Fruit fly (Drosophila melanogaster) whole organism: ENCODE measurements around the gene CG33493.

ENCODE experiments used
- CG8478 ChIP-seq: fragments of >200 bp; optimal IDR thresholded peaks from 2 replicates; lab custom pipeline; 2018; ENCODE audit warnings: inconsistent platforms
- Dll ChIP-seq: fragments of >200 bp; optimal IDR thresholded peaks from 2 replicates; lab custom pipeline; 2017
- EcR ChIP-seq, 2 experiments: fragments of >200 bp; optimal IDR thresholded peaks; 2 replicates each; lab custom pipeline; 2017; ENCODE audit warnings: missing biosample characterization in 2 of 2, missing genetic modification characterization in 2 of 2, missing genetic modification reagents in 2 of 2
- pan ChIP-seq: fragments of >200 bp; optimal IDR thresholded peaks from 2 replicates; lab custom pipeline; 2017
- psq ChIP-seq: fragments of >200 bp; optimal IDR thresholded peaks from 2 replicates; lab custom pipeline; 2017
- usp ChIP-seq: fragments of >200 bp; optimal IDR thresholded peaks from 2 replicates; lab custom pipeline; 2017; ENCODE audit warnings: missing biosample characterization, missing genetic modification characterization, mixed read lengths

Gene CG33493

dm6 chr3L:10692459-10693217, at the start of gene CG33493:
Gene CG33493, minus strand, starts transcription at chr3L:10693167.
- TF ChIP-seq pan (no peak), EcR (GFP tag; optimal IDR thresholded peaks at IDR 0.05; lab: Kevin White, UChicago) (no peak), usp (GFP tag; lab: Kevin White, UChicago) (no peak), CG8478 (lab: Kevin White, UChicago) (no peak), psq (lab: Kevin White, UChicago) (no peak), Dll (lab: Kevin White, UChicago) (no peak)

dm6 chr3L:10742225-10742624, 49.3 kb upstream of the CG33493 start:
- no peak for TF ChIP-seq EcR (GFP tag; optimal IDR thresholded peaks at IDR 0.05; lab: Kevin White, UChicago)
- TF ChIP-seq CG8478 (lab: Kevin White, UChicago): no peak
- TF ChIP-seq psq (lab: Kevin White, UChicago): no peak
- no peak for TF ChIP-seq usp (GFP tag; lab: Kevin White, UChicago)
- TF ChIP-seq Dll (lab: Kevin White, UChicago): no peak
- no peak for TF ChIP-seq pan

DNA sequence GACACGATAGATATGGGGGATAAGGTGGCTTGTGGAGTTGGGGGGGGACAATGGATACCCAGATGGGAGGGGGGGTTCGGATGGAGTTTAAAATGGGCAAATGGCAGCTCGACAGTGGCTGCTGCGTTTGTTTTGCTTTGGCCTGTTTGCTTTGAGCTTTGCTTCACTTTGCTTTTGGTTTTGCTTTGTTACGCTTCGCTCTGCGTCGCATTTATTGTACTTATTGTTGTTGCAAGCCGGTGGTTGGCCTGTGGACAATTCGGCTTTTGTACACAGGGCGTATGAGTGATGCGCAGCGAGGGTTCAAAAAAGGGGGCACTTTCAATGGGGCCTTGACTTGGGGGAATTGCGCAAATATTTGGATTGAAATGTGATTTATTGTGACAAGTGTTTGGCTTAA, 48.2 kb upstream of the CG33493 start:
- TF ChIP-seq usp (GFP tag; lab: Kevin White, UChicago): no peak
- TF ChIP-seq EcR (GFP tag; optimal IDR thresholded peaks at IDR 0.05; lab: Kevin White, UChicago): peak in 1 of 2 experiments; percentile 20

DNA sequence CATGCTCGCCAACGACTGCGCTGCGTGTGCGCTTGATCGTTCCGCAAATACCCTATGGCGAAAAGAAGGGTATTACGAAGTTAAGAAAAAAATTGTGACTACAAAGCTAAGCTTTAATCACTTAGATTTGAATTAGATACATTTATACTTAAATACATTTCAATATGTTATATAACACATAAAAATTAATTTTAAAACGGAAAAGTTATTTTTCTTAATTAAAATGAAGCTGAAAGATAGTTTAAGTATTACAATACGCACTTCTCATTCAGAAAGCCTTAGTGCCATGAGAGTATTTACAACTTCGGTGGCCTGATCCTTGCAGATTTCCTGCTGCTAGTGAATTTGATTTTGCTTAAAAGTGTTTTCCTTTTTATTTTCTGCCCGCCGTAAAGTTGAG, 47.7 kb upstream of the CG33493 start:
- TF ChIP-seq Dll (lab: Kevin White, UChicago) (no peak), CG8478 (lab: Kevin White, UChicago) (no peak), usp (GFP tag; lab: Kevin White, UChicago) (no peak), psq (lab: Kevin White, UChicago) (no peak), pan (no peak), EcR (GFP tag; optimal IDR thresholded peaks at IDR 0.05; lab: Kevin White, UChicago) (no peak)

dm6 chr3L:10739666-10740417, 46.9 kb upstream of the CG33493 start:
- TF ChIP-seq pan (no peak), CG8478 (lab: Kevin White, UChicago) (no peak), EcR (GFP tag; optimal IDR thresholded peaks at IDR 0.05; lab: Kevin White, UChicago) (peak in 1 of 2 experiments; percentile 80), Dll (lab: Kevin White, UChicago) (peak; percentile 95), usp (GFP tag; lab: Kevin White, UChicago) (no peak), psq (lab: Kevin White, UChicago) (no peak)

DNA sequence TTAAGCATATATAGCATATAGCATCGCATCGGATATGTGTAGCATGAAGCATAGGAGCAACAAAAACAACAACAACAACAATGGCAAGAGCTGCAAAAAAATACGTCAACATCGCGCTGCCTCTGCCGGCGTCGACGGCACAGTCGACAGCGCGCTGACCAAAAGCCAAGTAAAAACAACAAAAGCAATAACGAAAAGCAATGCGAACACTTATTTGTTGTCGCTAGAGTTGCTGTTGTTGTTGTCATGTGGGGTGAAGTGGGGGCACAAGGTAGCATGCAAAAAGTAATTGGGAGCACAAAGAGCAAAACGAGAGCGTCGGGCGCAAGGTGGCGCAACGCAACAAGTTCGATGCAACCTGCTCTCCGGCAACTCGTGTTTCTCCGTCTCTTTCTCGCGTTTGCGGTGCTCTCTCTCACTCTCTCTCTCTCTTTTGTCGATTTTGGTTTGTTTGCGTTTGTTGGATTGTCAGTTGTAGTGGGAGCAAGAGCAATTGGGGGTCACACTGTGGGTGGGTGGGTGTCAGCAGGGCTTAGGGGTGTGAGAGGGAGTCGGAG, 46.2 kb upstream of the CG33493 start:
- TF ChIP-seq usp (GFP tag; lab: Kevin White, UChicago): no peak
- TF ChIP-seq EcR (GFP tag; optimal IDR thresholded peaks at IDR 0.05; lab: Kevin White, UChicago): peak in 1 of 2 experiments; percentile 63
- peak; percentile 98 for TF ChIP-seq Dll (lab: Kevin White, UChicago)

DNA sequence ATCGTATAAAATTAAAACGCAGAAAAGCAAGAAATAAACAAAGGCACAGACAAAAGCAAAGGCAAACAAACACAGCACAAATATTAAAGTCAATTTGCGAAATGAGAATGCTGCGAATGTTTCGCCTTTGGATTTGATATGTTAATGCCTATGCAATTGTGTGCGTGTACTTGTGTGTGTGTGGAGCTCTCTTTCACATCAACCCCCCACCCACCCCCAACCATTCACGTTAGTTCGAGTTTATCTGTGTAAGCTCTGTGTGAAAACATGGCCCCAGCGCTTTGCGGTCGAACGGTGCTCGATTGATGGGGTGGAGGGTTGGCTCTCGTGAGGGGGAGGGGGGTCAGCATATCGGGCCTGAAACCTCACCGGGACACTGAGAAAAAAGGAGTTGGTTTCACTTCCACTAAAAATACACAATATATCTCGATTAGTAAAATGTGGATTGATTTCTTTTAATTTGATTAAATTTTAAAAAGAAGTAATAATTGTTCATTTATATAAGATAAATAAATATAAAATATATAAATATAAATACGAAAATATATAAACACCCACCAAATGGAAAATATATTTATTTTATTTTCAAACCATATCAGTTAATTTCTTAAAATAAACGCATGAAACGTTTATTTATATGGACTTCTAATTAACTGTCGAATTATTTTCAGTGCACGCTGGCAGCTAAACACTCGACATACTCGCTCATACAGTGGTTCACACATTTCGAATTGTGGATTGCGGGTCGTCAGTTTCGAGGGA, 45.6 kb upstream of the CG33493 start:
- no peak for TF ChIP-seq psq (lab: Kevin White, UChicago)
- no peak for TF ChIP-seq CG8478 (lab: Kevin White, UChicago)
- TF ChIP-seq Dll (lab: Kevin White, UChicago): peak; percentile 72

- TF ChIP-seq usp (GFP tag; lab: Kevin White, UChicago) (no peak), psq (lab: Kevin White, UChicago) (no peak), EcR (GFP tag; optimal IDR thresholded peaks at IDR 0.05; lab: Kevin White, UChicago) (peak; percentile 53 to 75), pan (no peak), CG8478 (lab: Kevin White, UChicago) (peak; percentile 50), Dll (lab: Kevin White, UChicago) (peak; percentile 98)
Observed at dm6 chr3L:10737123-10737709, 44.2 kb upstream of the CG33493 start.

DNA sequence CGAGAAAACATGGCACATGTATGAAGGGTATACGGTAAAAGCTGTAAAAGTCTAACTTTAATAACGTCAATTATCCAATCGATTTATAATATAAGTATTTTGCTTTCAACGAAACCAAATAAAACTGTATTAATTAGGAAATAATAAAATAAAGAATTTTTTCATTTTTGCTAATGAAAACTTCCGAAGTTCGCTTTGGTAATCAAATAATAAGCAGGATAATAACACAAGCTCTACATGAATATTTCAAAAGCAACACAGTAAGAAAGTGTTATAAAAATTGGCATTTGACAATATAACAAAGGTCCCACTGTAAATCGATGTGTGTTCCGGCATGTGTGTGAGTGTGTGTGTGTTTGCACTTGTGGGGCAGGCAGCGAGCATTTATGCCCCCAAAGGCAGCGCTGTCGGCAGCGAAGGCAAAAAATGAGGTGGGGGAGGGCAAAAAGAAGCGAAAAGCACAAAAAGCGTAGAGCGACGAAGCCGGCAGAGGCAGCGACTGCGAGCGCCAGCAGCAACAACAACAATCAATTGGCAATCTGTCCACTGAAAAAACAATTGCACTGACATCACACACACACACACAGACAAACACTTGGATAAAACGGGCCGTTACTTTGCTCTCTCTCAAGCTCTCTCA, 43.6 kb upstream of the CG33493 start:
- TF ChIP-seq psq (lab: Kevin White, UChicago): no peak
- TF ChIP-seq EcR (GFP tag; optimal IDR thresholded peaks at IDR 0.05; lab: Kevin White, UChicago): no peak
- TF ChIP-seq pan: no peak
- no peak for TF ChIP-seq Dll (lab: Kevin White, UChicago)
- no peak for TF ChIP-seq usp (GFP tag; lab: Kevin White, UChicago)
- no peak for TF ChIP-seq CG8478 (lab: Kevin White, UChicago)

DNA sequence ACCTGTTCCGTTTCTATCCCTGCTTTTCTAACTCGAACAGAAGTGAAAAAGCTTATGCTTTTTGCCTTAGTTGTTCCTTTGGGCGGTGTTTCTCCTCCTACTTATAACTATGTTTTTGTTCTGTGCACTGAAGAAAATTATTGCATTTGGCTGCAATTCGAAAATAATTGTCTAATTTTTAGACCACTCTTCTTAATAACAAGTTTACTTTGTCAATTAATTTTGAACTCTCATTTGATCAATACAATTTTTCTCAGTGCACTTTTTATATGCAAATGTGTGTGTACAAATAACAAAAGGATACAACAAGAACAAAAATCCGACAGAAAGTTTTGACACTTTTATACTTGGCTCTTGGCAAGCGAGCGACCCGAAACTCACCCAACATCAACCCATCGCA, 42.1 kb upstream of the CG33493 start:
- no peak for TF ChIP-seq Dll (lab: Kevin White, UChicago)
- TF ChIP-seq CG8478 (lab: Kevin White, UChicago): no peak
- TF ChIP-seq EcR (GFP tag; optimal IDR thresholded peaks at IDR 0.05; lab: Kevin White, UChicago): no peak
- no peak for TF ChIP-seq psq (lab: Kevin White, UChicago)
- TF ChIP-seq usp (GFP tag; lab: Kevin White, UChicago): no peak
- TF ChIP-seq pan: no peak
